Fruit fly (Drosophila melanogaster) S2 (cell line): ENCODE results near the gene CG14286.

ENCODE experiments used
- CG8478 ChIP-seq: fragments of >200 bp; optimal IDR thresholded peaks from 2 replicates; lab custom pipeline; 2018
- CTCF ChIP-seq, 2 experiments: fragments of >200 bp; optimal IDR thresholded peaks; 2 replicates each; lab custom pipeline; 2018

Gene CG14286

dm6 chr3R:19023862-19024261 is at the start of gene CG14286, which contains the start of gene CG6005:
Gene CG14286, plus strand, starts transcription at chr3R:19024092.
Gene CG6005, minus strand, starts transcription at chr3R:19024030.
- TF ChIP-seq CG8478 (lab: Kevin White, UChicago) (no peak), CTCF (optimal IDR thresholded peaks at IDR 0.05; lab: Kevin White, UChicago) (no peak)

dm6 chr3R:18978709-18979108 is 45.2 kb upstream of the CG14286 start, which contains the start of gene euc:
Gene euc, minus strand, starts transcription at chr3R:18978809.
- TF ChIP-seq CTCF (optimal IDR thresholded peaks at IDR 0.05; lab: Kevin White, UChicago) (no peak), CG8478 (lab: Kevin White, UChicago) (no peak)

- TF ChIP-seq CG8478 (lab: Kevin White, UChicago) = no peak
- TF ChIP-seq CTCF (optimal IDR thresholded peaks at IDR 0.05; lab: Kevin White, UChicago) = no peak
These were observed 42.9 kb upstream of the CG14286 start, which contains the start of the genes dnk and Smu1 for dm6 chr3R:18980863-18981536. Gene dnk, plus strand, starts transcription at chr3R:18980995. Gene Smu1, minus strand, starts transcription at chr3R:18981324.

- TF ChIP-seq CG8478 (lab: Kevin White, UChicago) = no peak
- TF ChIP-seq CTCF (optimal IDR thresholded peaks at IDR 0.05; lab: Kevin White, UChicago) = peak; percentile 74 to 79
These were observed 40.2 kb upstream of the CG14286 start, which contains the start of the genes snRNP-U1-C and gukh for dm6 chr3R:18983614-18984185. Gene snRNP-U1-C, minus strand, starts transcription at chr3R:18983650. Gene gukh, plus strand, starts transcription at chr3R:18984025.

- TF ChIP-seq CTCF (optimal IDR thresholded peaks at IDR 0.05; lab: Kevin White, UChicago) (no peak), CG8478 (lab: Kevin White, UChicago) (no peak)
These were observed 38.6 kb upstream of the CG14286 start for dm6 chr3R:18985114-18985785.

- TF ChIP-seq CTCF (optimal IDR thresholded peaks at IDR 0.05; lab: Kevin White, UChicago) = no peak
- TF ChIP-seq CG8478 (lab: Kevin White, UChicago) = no peak
These were observed 37.6 kb upstream of the CG14286 start for dm6 chr3R:18986089-18986887.

dm6 chr3R:18987428-18988416 is 36.2 kb upstream of the CG14286 start:
- TF ChIP-seq CTCF (optimal IDR thresholded peaks at IDR 0.05; lab: Kevin White, UChicago) = no peak
- no peak for TF ChIP-seq CG8478 (lab: Kevin White, UChicago)

dm6 chr3R:18988957-18989818 is 34.7 kb upstream of the CG14286 start:
- TF ChIP-seq CTCF (optimal IDR thresholded peaks at IDR 0.05; lab: Kevin White, UChicago) = no peak
- TF ChIP-seq CG8478 (lab: Kevin White, UChicago) = no peak

dm6 chr3R:18989819-18990137 is 34.1 kb upstream of the CG14286 start:
- TF ChIP-seq CTCF (optimal IDR thresholded peaks at IDR 0.05; lab: Kevin White, UChicago) (no peak), CG8478 (lab: Kevin White, UChicago) (no peak)

- TF ChIP-seq CTCF (optimal IDR thresholded peaks at IDR 0.05; lab: Kevin White, UChicago) = no peak
These were observed 33.4 kb upstream of the CG14286 start for dm6 chr3R:18990514-18990913.

- TF ChIP-seq CG8478 (lab: Kevin White, UChicago) (no peak), CTCF (optimal IDR thresholded peaks at IDR 0.05; lab: Kevin White, UChicago) (no peak)
These were observed 32.2 kb upstream of the CG14286 start for dm6 chr3R:18991721-18992120.

- TF ChIP-seq CG8478 (lab: Kevin White, UChicago) (no peak), CTCF (optimal IDR thresholded peaks at IDR 0.05; lab: Kevin White, UChicago) (no peak)
These were observed 30.7 kb upstream of the CG14286 start for dm6 chr3R:18993159-18993558.
